Worm (Caenorhabditis elegans): Measurements from ENCODE around the gene C11H1.7.

C11H1.7 gene

ce11 chrX:14377169-14377568 is 50.0 kb downstream of the C11H1.7 start, which contains the start of gene Y60A9A.1:
Y60A9A.1 (minus strand) TSS chrX:14377269.
- no peak for TF ChIP-seq unc-86 (tag; optimal IDR thresholded peaks at IDR 0.05)
- TF ChIP-seq ceh-34 (tag; optimal IDR thresholded peaks at IDR 0.05) = no peak
- TF ChIP-seq sox-4 (tag; optimal IDR thresholded peaks at IDR 0.05) = no peak
- no peak for TF ChIP-seq sox-2 (GFP tag; IDR thresholded peaks at IDR 0.05)
- no peak for TF ChIP-seq pros-1 (tag; optimal IDR thresholded peaks at IDR 0.05)
- no peak for TF ChIP-seq C08G9.2 (tag; optimal IDR thresholded peaks at IDR 0.05)
- TF ChIP-seq ama-1 (optimal IDR thresholded peaks at IDR 0.05) = no peak

Measured in whole organism, late embryonic.